Worm (Caenorhabditis elegans): Measurements from ENCODE around the gene srw-122.

srw-122 gene

ce11 chrV:2909525-2909924 lies 42.5 kb downstream of the srw-122 start, which contains the start of gene zmp-3:
TSS of gene zmp-3 (minus strand) at chrV:2909625.
- TF ChIP-seq hmg-4 (GFP tag; optimal IDR thresholded peaks at IDR 0.05) (no peak), ama-1 (optimal IDR thresholded peaks at IDR 0.05) (no peak), hnd-1 (tag; optimal IDR thresholded peaks at IDR 0.05) (no peak), tbx-37 (GFP tag; conservative IDR thresholded peaks at IDR 0.05) (no peak), tra-4 (tag; optimal IDR thresholded peaks at IDR 0.05) (no peak), ets-7 (tag; optimal IDR thresholded peaks at IDR 0.05) (no peak), B0310.2 (tag; optimal IDR thresholded peaks at IDR 0.05) (no peak), tbx-11 (GFP tag; IDR thresholded peaks at IDR 0.05) (no peak), aly-1 (tag; optimal IDR thresholded peaks at IDR 0.05) (no peak), hmbx-1 (tag; optimal IDR thresholded peaks at IDR 0.05) (no peak), ceh-36 (tag; optimal IDR thresholded peaks at IDR 0.05) (no peak), pes-1 (GFP tag; IDR thresholded peaks at IDR 0.05) (no peak), scrt-1 (GFP tag; IDR thresholded peaks at IDR 0.05) (no peak), flt-1 (GFP tag; IDR thresholded peaks at IDR 0.05) (no peak), ceh-13 (GFP tag; optimal IDR thresholded peaks at IDR 0.05) (no peak), F13C5.2 (tag; optimal IDR thresholded peaks at IDR 0.05) (no peak), sea-1 (GFP tag; conservative IDR thresholded peaks at IDR 0.05) (no peak)

DNA sequence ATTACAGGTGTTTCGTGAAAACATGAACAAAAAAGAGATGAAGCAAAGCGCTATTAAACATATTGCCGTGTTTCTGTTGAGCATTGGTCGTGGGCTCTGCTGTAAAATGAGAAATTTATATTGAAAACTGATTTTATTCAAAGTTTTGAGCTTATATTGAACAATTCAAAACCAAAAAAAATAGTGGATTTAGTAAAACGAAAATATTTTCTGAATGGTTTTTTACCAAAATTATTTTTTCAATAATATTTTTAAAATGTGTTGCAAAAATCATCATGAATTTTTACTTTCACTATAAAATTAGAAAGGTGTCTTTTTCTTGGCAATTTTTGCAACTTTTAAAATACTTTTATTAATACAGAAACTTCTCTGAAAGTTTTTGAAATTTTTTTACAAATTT lies 48.8 kb downstream of the srw-122 start, which contains the start of gene C31B8.7:
Gene C31B8.7 (minus strand): TSS at position 101 of the 400 bp plus-strand sequence.
- no peak for TF ChIP-seq B0310.2 (tag; optimal IDR thresholded peaks at IDR 0.05)
- TF ChIP-seq ceh-36 (tag; optimal IDR thresholded peaks at IDR 0.05): no peak
- no peak for TF ChIP-seq flt-1 (GFP tag; IDR thresholded peaks at IDR 0.05)
- TF ChIP-seq pes-1 (GFP tag; IDR thresholded peaks at IDR 0.05): no peak

Data from whole organism, early embryonic.